Fruit fly (Drosophila melanogaster) Kc167 (cell line): Measurements from ENCODE around the gene CG32109.

Source experiments
- psq ChIP-seq: fragments of >200 bp; optimal IDR thresholded peaks from 2 replicates; lab custom pipeline; 2017; ENCODE audit warnings: missing external identifiers
- ttk ChIP-seq: sonication (Bioruptor generic); optimal IDR thresholded peaks from 2 replicates; lab custom pipeline; 2017; ENCODE audit warnings: missing external identifiers

DNA sequence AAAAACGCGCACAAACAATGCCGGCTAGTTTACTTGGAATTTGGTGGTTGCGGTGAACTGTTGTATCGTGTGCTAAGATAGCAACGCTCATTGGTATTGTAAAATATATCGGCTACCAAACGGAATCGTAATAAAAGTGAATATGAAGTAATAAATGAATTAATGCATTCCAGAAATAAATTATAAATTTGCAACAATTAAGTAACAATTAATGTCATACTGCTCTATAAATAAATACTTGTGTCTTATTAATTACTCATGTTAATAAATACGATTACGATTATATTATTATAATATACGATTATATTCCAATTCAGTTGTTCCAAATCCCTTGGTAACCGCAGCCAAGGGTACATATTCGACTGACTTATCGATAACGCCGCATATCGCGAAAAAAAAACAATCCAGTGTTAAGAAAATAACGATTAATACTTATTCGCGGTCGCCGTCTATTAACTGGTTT, 10.6 kb upstream of the CG32109 start, which contains the start of the genes SmD1 and Ptp69D:
- TF ChIP-seq ttk (lab: Kevin White, UChicago) (no peak), psq (lab: Kevin White, UChicago) (no peak)
